Worm (Caenorhabditis elegans) whole organism, L2 larva: ENCODE measurements around the gene C10A4.1.

Experiments used
- ama-1 ChIP-seq: fragments of 150-350 bp; optimal IDR thresholded peaks from 2 replicates; lab custom pipeline; 2018; ENCODE audit warnings: inconsistent platforms
- dmd-4 ChIP-seq: sonication (generic microtip); optimal IDR thresholded peaks from 2 replicates; lab custom pipeline; 2017; ENCODE audit warnings: missing biosample characterization, missing genetic modification characterization
- egl-27 ChIP-seq: sonication (generic microtip); optimal IDR thresholded peaks from 3 replicates; lab custom pipeline; 2017; ENCODE audit warnings: missing biosample characterization, missing genetic modification reagents, missing genetic modification characterization
- fos-1 ChIP-seq: fragments of 150-350 bp; optimal IDR thresholded peaks from 2 replicates; lab custom pipeline; 2014; ENCODE audit warnings: missing biosample characterization, missing genetic modification characterization
- gmeb-1 ChIP-seq: fragments of 150-350 bp; optimal IDR thresholded peaks from 2 replicates; lab custom pipeline; 2014; ENCODE audit warnings: missing biosample characterization, missing genetic modification characterization
- lsy-2 ChIP-seq, 2 experiments: fragments of 150-350 bp in 1 of 2; sonication (generic microtip) in 1 of 2; optimal IDR thresholded peaks; 2 replicates each; lab custom pipeline; 2014 to 2017; ENCODE audit warnings: missing biosample characterization in 2 of 2, missing genetic modification characterization in 2 of 2
- nhr-237 ChIP-seq: fragments of 150-350 bp; optimal IDR thresholded peaks from 2 replicates; lab custom pipeline; 2014; ENCODE audit warnings: missing biosample characterization, missing genetic modification characterization
- nhr-25 ChIP-seq: fragments of 150-350 bp; sonication (generic microtip); optimal IDR thresholded peaks from 3 replicates; lab custom pipeline; 2014; ENCODE audit warnings: missing biosample characterization, missing genetic modification characterization
- nhr-6 ChIP-seq: fragments of 150-350 bp; optimal IDR thresholded peaks from 2 replicates; lab custom pipeline; 2014; ENCODE audit warnings: missing biosample characterization, missing genetic modification characterization
- skn-1 ChIP-seq: sonication (generic microtip); optimal IDR thresholded peaks from 2 replicates; lab custom pipeline; 2017; ENCODE audit warnings: missing biosample characterization, missing genetic modification characterization
- unc-62 ChIP-seq: fragments of 150-350 bp; optimal IDR thresholded peaks from 2 replicates; lab custom pipeline; 2014; ENCODE audit warnings: missing biosample characterization, missing genetic modification reagents, missing genetic modification characterization
- ztf-4 ChIP-seq: fragments of 150-350 bp; optimal IDR thresholded peaks from 2 replicates; lab custom pipeline; 2014; ENCODE audit warnings: missing biosample characterization, missing genetic modification characterization

DNA sequence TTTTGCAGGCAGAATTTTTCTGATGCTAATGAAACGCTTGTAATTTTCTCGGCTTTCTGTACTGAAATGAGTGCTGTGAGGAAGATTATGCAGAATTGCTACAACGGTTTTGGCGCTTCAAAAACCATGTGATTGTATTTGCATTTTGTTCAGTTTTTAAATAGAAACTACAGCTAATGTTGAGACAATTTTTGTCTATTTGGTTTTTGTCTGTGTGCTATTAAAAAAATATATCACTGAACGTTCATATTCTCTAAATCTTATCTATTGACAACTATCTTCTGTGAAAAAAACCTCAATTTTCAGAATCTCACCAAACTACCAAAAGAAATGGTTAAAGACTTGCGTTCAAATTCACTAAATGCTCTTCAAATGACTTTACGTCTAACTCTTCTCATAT, 25.9 kb upstream of the C10A4.1 start, which contains the start of gene C10A4.6:
- TF ChIP-seq ztf-4 (no peak), ama-1 (lab: Kevin White, UChicago) (no peak), nhr-237 (tag; lab: Kevin White, UChicago) (no peak), fos-1 (no peak), skn-1 (tag; lab: Kevin White, UChicago) (no peak), lsy-2 (tag; optimal IDR thresholded peaks at IDR 0.05; lab: Kevin White, UChicago) (no peak), dmd-4 (no peak), nhr-25 (tag; lab: Kevin White, UChicago) (no peak), nhr-6 (no peak), gmeb-1 (no peak), egl-27 (tag; lab: Kevin White, UChicago) (no peak), unc-62 (no peak)
